Worm (Caenorhabditis elegans): ENCODE results near the gene daf-15.

Gene daf-15

DNA sequence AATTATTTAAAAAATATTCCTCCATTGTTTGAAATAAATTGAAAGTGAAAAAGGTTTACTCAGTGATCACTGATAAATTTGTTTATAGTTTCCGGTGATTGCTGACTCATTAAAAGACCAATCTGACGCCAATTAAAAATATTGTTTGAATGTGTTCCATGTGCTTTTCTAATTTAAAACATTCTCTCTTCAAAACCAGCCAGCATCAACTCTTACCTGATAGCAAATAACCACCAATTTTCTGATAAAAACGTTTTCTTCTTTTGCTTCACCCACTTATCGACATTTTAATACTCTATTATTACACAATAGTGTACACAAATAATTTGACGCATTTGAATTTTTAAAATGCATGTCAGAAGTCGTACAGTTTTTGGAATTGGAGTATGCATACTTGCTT, 15.7 kb downstream of the daf-15 start, which contains the start of gene F56D5.6:
Gene F56D5.6, plus strand, starts transcription at position 208 of the 400 bp plus-strand sequence.
- TF ChIP-seq nhr-80 (tag; optimal IDR thresholded peaks at IDR 0.05) (peak; percentile 66), lin-26 (GFP tag; IDR thresholded peaks at IDR 0.05) (no peak)

DNA sequence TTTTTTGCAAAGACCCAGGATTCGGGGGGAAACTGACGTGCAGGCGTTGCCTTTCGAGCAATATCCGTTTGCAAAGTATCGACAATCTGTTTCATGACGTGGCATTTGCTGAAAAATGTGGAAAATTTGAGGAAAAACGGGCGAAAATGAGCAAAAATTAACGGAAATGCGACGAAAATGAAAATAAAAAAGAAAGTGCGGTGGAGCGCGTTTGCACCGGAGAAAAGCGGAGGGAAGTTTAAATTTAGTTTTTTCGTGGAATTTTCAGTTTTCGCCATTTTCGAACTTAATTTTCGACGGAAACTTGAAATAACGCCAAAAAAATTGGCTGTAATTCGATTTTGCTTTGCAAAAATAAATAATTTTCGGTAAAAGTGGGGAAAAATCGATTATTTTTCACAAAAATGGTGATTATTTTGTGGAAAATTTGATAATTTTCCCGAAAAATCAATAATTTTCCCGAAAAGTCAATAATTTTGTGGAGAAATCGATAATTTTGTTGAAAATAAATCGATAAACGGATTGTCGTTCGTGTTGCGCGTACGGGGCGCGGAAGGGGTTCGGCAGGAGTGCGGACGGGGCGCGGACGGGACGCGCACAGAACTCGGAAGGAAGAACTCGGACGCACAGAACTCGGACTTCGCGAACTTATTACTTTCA, 17.9 kb downstream of the daf-15 start:
- TF ChIP-seq ceh-91 (GFP tag; IDR thresholded peaks at IDR 0.05) (no peak), lin-35 (GFP tag; optimal IDR thresholded peaks at IDR 0.05) (peak in 1 of 3 experiments; percentile 64), snpc-4 (GFP tag; optimal IDR thresholded peaks at IDR 0.05) (no peak), snpc-4 (tag; optimal IDR thresholded peaks at IDR 0.05) (no peak), K11D2.4 (GFP tag; IDR thresholded peaks at IDR 0.05) (0 out of 2 replicates have a peak, but pooled peaks have one; percentile 10), hlh-12 (tag; optimal IDR thresholded peaks at IDR 0.05) (no peak), F22D6.2 (tag; optimal IDR thresholded peaks at IDR 0.05) (no peak), snpc-1.3 (tag; optimal IDR thresholded peaks at IDR 0.05; ENCODE audit: insufficient read depth) (no peak), ama-1 (optimal IDR thresholded peaks at IDR 0.05) (no peak), ama-1 (GFP tag; optimal IDR thresholded peaks at IDR 0.05) (no peak), madf-3 (GFP tag; IDR thresholded peaks at IDR 0.05) (no peak), lin-40 (tag; optimal IDR thresholded peaks at IDR 0.05) (no peak), mcd-1 (GFP tag; IDR thresholded peaks at IDR 0.05) (peak; percentile 96), Y79H2A.3 (GFP tag; conservative IDR thresholded peaks at IDR 0.05) (no peak), hmg-20 (GFP tag; IDR thresholded peaks at IDR 0.05) (no peak), B0261.1 (tag; optimal IDR thresholded peaks at IDR 0.05) (no peak), ztf-26 (tag; optimal IDR thresholded peaks at IDR 0.05) (no peak), rpc-1 (optimal IDR thresholded peaks at IDR 0.05) (no peak), rpc-1 (tag; optimal IDR thresholded peaks at IDR 0.05) (no peak), B0019.2 (GFP tag; conservative IDR thresholded peaks at IDR 0.05) (no peak), attf-5 (GFP tag; optimal IDR thresholded peaks at IDR 0.05) (no peak), ztf-6 (GFP tag; IDR thresholded peaks at IDR 0.05) (no peak), aptf-3 (GFP tag; IDR thresholded peaks at IDR 0.05) (no peak), Y53G8AR.9 (GFP tag; conservative IDR thresholded peaks at IDR 0.05) (no peak), lin-54 (GFP tag; optimal IDR thresholded peaks at IDR 0.05) (peak; percentile 84), dpl-1 (GFP tag; optimal IDR thresholded peaks at IDR 0.05) (peak; percentile 29), somi-1 (GFP tag; optimal IDR thresholded peaks at IDR 0.05) (no peak), hsf-1 (GFP tag; IDR thresholded peaks at IDR 0.05) (no peak), snpc-3.4 (tag; optimal IDR thresholded peaks at IDR 0.05) (no peak), T26A5.8 (tag; optimal IDR thresholded peaks at IDR 0.05) (no peak), ztf-18 (tag; optimal IDR thresholded peaks at IDR 0.05) (no peak), efl-1 (GFP tag; optimal IDR thresholded peaks at IDR 0.05) (peak; percentile 60), nhr-179 (tag; optimal IDR thresholded peaks at IDR 0.05) (no peak), lin-26 (GFP tag; IDR thresholded peaks at IDR 0.05) (no peak), mxl-1 (tag; optimal IDR thresholded peaks at IDR 0.05) (no peak), tlf-1 (GFP tag; optimal IDR thresholded peaks at IDR 0.05) (no peak), F55B11.4 (tag; optimal IDR thresholded peaks at IDR 0.05; ENCODE audit: borderline replicate concordance, insufficient read depth) (no peak), nfya-1 (tag; optimal IDR thresholded peaks at IDR 0.05; ENCODE audit: borderline replicate concordance, insufficient read depth) (no peak), tbx-9 (tag; optimal IDR thresholded peaks at IDR 0.05; ENCODE audit: borderline replicate concordance) (no peak), Y56A3A.18 (GFP tag; IDR thresholded peaks at IDR 0.05) (0 out of 2 replicates have a peak, but pooled peaks have one; percentile 19), cebp-1 (GFP tag; IDR thresholded peaks at IDR 0.05) (no peak), cebp-1 (tag; optimal IDR thresholded peaks at IDR 0.05) (no peak), die-1 (tag; optimal IDR thresholded peaks at IDR 0.05) (no peak), cebp-2 (GFP tag; IDR thresholded peaks at IDR 0.05) (no peak), lsy-27 (tag; optimal IDR thresholded peaks at IDR 0.05; ENCODE audit: borderline replicate concordance, insufficient read depth) (no peak), let-607 (tag; optimal IDR thresholded peaks at IDR 0.05) (no peak)
